Fruit fly (Drosophila melanogaster) whole organism, adult: ENCODE results near the gene CG14106.

Source experiments
- CG11617 ChIP-seq: fragments of 200-800 bp; sonication (Bioruptor generic); optimal IDR thresholded peaks from 2 replicates; lab custom pipeline; 2017; ENCODE audit warnings: mild to moderate bottlenecking, missing biosample characterization, missing genetic modification reagents, missing genetic modification characterization
- CG12768 ChIP-seq: fragments of 200-800 bp; sonication (Bioruptor generic); optimal IDR thresholded peaks from 2 replicates; lab custom pipeline; 2017; ENCODE audit warnings: missing biosample characterization, missing genetic modification characterization, mild to moderate bottlenecking, moderate library complexity, missing genetic modification reagents
- CG14711 ChIP-seq: fragments of 200-800 bp; sonication (Bioruptor generic); optimal IDR thresholded peaks from 2 replicates; lab custom pipeline; 2018; ENCODE audit warnings: missing biosample characterization, mild to moderate bottlenecking, missing genetic modification characterization, moderate library complexity
- CG1620 ChIP-seq: fragments of 200-800 bp; sonication (Bioruptor generic); optimal IDR thresholded peaks from 2 replicates; lab custom pipeline; 2016; ENCODE audit warnings: missing biosample characterization, missing genetic modification characterization
- CG33017 ChIP-seq: fragments of 200-800 bp; sonication (Bioruptor generic); optimal IDR thresholded peaks from 2 replicates; lab custom pipeline; 2018; ENCODE audit warnings: missing biosample characterization, mild to moderate bottlenecking, missing genetic modification characterization, moderate library complexity
- CG5204 ChIP-seq: fragments of 200-800 bp; sonication (Bioruptor generic); optimal IDR thresholded peaks from 2 replicates; lab custom pipeline; 2016; ENCODE audit warnings: missing biosample characterization, missing genetic modification characterization
- CG7045 ChIP-seq: fragments of 200-800 bp; sonication (Bioruptor generic); optimal IDR thresholded peaks from 2 replicates; lab custom pipeline; 2017; ENCODE audit warnings: missing biosample characterization, mild to moderate bottlenecking, missing genetic modification characterization
- CG7101 ChIP-seq: fragments of 200-800 bp; sonication (Bioruptor generic); optimal IDR thresholded peaks from 2 replicates; lab custom pipeline; 2018; ENCODE audit warnings: missing biosample characterization, mild to moderate bottlenecking, missing genetic modification characterization, moderate library complexity
- Clk ChIP-seq: fragments of 200-800 bp; sonication (Bioruptor generic); optimal IDR thresholded peaks from 2 replicates; lab custom pipeline; 2017; ENCODE audit warnings: missing biosample characterization, missing genetic modification characterization
- Crg-1 ChIP-seq: fragments of 200-800 bp; sonication (Bioruptor generic); optimal IDR thresholded peaks from 2 replicates; lab custom pipeline; 2016; ENCODE audit warnings: missing biosample characterization, missing genetic modification characterization
- Hr96 ChIP-seq: fragments of 200-800 bp; sonication (Bioruptor generic); optimal IDR thresholded peaks from 2 replicates; lab custom pipeline; 2016; ENCODE audit warnings: missing biosample characterization, missing genetic modification characterization
- Mnt ChIP-seq: fragments of 200-800 bp; sonication (Bioruptor generic); optimal IDR thresholded peaks from 2 replicates; lab custom pipeline; 2016; ENCODE audit warnings: missing biosample characterization, mild to moderate bottlenecking, missing genetic modification characterization
- bab1 ChIP-seq: fragments of 200-800 bp; sonication (Bioruptor generic); optimal IDR thresholded peaks from 3 replicates; lab custom pipeline; 2019; ENCODE audit warnings: missing biosample characterization, mild to moderate bottlenecking, missing genetic modification characterization, moderate library complexity
- cic ChIP-seq: fragments of 200-800 bp; sonication (Bioruptor generic); optimal IDR thresholded peaks from 2 replicates; lab custom pipeline; 2017; ENCODE audit warnings: missing biosample characterization, mild to moderate bottlenecking, missing genetic modification characterization, moderate library complexity
- cnc ChIP-seq, 2 experiments: fragments of >200 bp; optimal IDR thresholded peaks; 2 replicates each; lab custom pipeline; 2017
- kay ChIP-seq: fragments of 200-800 bp; sonication (Bioruptor generic); peaks from one replicate; lab custom pipeline; 2016; ENCODE audit warnings: missing biosample characterization, missing genetic modification characterization, borderline replicate concordance
- ovo ChIP-seq: fragments of 200-800 bp; sonication (Bioruptor generic); optimal IDR thresholded peaks from 2 replicates; lab custom pipeline; 2016; ENCODE audit warnings: missing biosample characterization, missing genetic modification characterization
- pad ChIP-seq: fragments of 200-800 bp; sonication (Bioruptor generic); optimal IDR thresholded peaks from 3 replicates; lab custom pipeline; 2017; ENCODE audit warnings: missing biosample characterization, missing genetic modification characterization, mild to moderate bottlenecking, moderate library complexity, missing genetic modification reagents
- tj ChIP-seq: fragments of 200-800 bp; sonication (Bioruptor generic); optimal IDR thresholded peaks from 3 replicates; lab custom pipeline; 2017; ENCODE audit warnings: missing biosample characterization, mild to moderate bottlenecking, missing genetic modification characterization, moderate library complexity
- toe ChIP-seq: fragments of 200-800 bp; sonication (Bioruptor generic); optimal IDR thresholded peaks from 2 replicates; lab custom pipeline; 2016; ENCODE audit warnings: missing biosample characterization, missing genetic modification characterization

The CG14106 gene

DNA sequence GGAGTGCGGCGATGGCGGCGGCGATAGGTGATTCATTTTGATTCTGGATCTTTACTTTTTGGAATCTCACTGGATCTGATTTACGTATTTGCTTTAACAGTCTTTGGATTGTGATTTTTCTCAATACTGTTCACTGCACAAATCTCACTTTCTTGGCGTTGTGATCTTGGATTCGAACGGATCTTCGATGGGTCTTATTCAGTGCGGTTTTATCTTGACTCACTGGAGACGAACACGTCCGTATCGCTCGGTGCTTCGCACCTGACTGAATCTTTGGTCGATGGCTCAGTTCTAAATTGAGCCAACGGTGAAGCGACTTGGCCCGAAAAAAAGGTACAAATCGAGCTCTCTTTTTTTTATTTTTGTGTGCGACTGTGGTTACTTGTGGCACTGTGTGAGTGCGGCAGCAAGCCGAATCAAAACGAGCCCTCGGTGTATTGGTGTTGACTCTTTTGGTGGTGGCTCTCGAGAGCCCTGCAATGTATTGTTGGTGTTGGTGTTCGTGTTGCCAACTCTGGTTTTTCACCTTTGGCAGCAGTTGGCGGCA, 24.5 kb downstream of the CG14106 start, which contains the start of gene sens:
sens (minus strand) TSS at position 254 of the 547 bp plus-strand sequence.
- TF ChIP-seq kay (GFP tag; lab: Kevin White, UChicago) (no peak), CG11617 (GFP tag; lab: Kevin White, UChicago) (no peak), Hr96 (GFP tag; lab: Kevin White, UChicago) (no peak), cnc (optimal IDR thresholded peaks at IDR 0.05; lab: Kevin White, UChicago) (no peak), CG7045 (no peak), bab1 (GFP tag; lab: Kevin White, UChicago) (no peak), CG14711 (tag; lab: Kevin White, UChicago) (no peak), CG33017 (tag; lab: Kevin White, UChicago) (no peak), Crg-1 (GFP tag; lab: Kevin White, UChicago) (no peak), CG12768 (GFP tag; lab: Kevin White, UChicago) (no peak), toe (GFP tag; lab: Kevin White, UChicago) (no peak), CG1620 (GFP tag; lab: Kevin White, UChicago) (no peak), Clk (GFP tag; lab: Kevin White, UChicago) (no peak), CG5204 (no peak), ovo (GFP tag; lab: Kevin White, UChicago) (no peak), pad (no peak)

- no peak for TF ChIP-seq pad
- TF ChIP-seq Mnt (GFP tag; lab: Kevin White, UChicago) = no peak
- TF ChIP-seq CG5204 = no peak
- TF ChIP-seq cic (GFP tag; lab: Kevin White, UChicago) = no peak
- no peak for TF ChIP-seq cnc (optimal IDR thresholded peaks at IDR 0.05; lab: Kevin White, UChicago)
- no peak for TF ChIP-seq CG12768 (GFP tag; lab: Kevin White, UChicago)
- TF ChIP-seq tj = no peak
- TF ChIP-seq toe (GFP tag; lab: Kevin White, UChicago) = no peak
- TF ChIP-seq CG7045 = no peak
- TF ChIP-seq bab1 (GFP tag; lab: Kevin White, UChicago) = no peak
- no peak for TF ChIP-seq CG14711 (tag; lab: Kevin White, UChicago)
- no peak for TF ChIP-seq Clk (GFP tag; lab: Kevin White, UChicago)
- TF ChIP-seq CG7101 (tag; lab: Kevin White, UChicago) = no peak
- no peak for TF ChIP-seq kay (GFP tag; lab: Kevin White, UChicago)
- TF ChIP-seq CG1620 (GFP tag; lab: Kevin White, UChicago) = no peak
- no peak for TF ChIP-seq CG33017 (tag; lab: Kevin White, UChicago)
- no peak for TF ChIP-seq Crg-1 (GFP tag; lab: Kevin White, UChicago)
Measured at dm6 chr3L:13397656-13398055, 27.8 kb downstream of the CG14106 start.

- no peak for TF ChIP-seq CG33017 (tag; lab: Kevin White, UChicago)
- TF ChIP-seq Hr96 (GFP tag; lab: Kevin White, UChicago) = no peak
Measured at dm6 chr3L:13393538-13393937, 31.9 kb downstream of the CG14106 start.

DNA sequence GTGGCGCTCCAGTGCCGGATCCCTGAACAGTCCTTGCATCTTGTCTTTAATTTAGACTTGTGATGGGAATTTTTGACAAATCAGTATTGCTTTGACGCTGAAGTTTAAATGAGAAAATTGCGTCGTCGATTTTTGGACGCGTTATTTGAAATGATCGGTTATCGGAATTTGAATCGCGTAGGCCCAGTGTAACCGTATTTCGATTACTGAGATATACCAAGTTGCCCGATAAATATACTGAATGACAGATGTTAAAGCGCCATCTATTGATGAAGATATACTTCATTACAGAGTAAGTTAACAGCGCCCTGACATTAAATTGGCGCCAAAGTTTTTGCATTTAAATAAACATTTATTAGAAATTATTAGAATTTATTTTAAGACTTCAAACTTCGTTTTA, 35.6 kb downstream of the CG14106 start, which contains the start of gene Poc1:
Poc1 (minus strand) TSS at position 173 of the 400 bp plus-strand sequence.
- TF ChIP-seq Hr96 (GFP tag; lab: Kevin White, UChicago) = no peak
- no peak for TF ChIP-seq CG14711 (tag; lab: Kevin White, UChicago)
- no peak for TF ChIP-seq cnc (optimal IDR thresholded peaks at IDR 0.05; lab: Kevin White, UChicago)
- TF ChIP-seq toe (GFP tag; lab: Kevin White, UChicago) = no peak
- TF ChIP-seq bab1 (GFP tag; lab: Kevin White, UChicago) = no peak
- TF ChIP-seq pad = no peak
- no peak for TF ChIP-seq CG33017 (tag; lab: Kevin White, UChicago)
- no peak for TF ChIP-seq tj
- no peak for TF ChIP-seq Mnt (GFP tag; lab: Kevin White, UChicago)
- no peak for TF ChIP-seq CG7045
- TF ChIP-seq Crg-1 (GFP tag; lab: Kevin White, UChicago) = no peak
- TF ChIP-seq CG12768 (GFP tag; lab: Kevin White, UChicago) = no peak
- TF ChIP-seq kay (GFP tag; lab: Kevin White, UChicago) = no peak

dm6 chr3L:13387608-13388007, 37.9 kb downstream of the CG14106 start, which contains the start of gene CG10171:
CG10171 (minus strand) TSS chr3L:13387907.
- TF ChIP-seq CG1620 (GFP tag; lab: Kevin White, UChicago) = no peak
- no peak for TF ChIP-seq toe (GFP tag; lab: Kevin White, UChicago)
- no peak for TF ChIP-seq cnc (optimal IDR thresholded peaks at IDR 0.05; lab: Kevin White, UChicago)
- no peak for TF ChIP-seq CG14711 (tag; lab: Kevin White, UChicago)
- TF ChIP-seq kay (GFP tag; lab: Kevin White, UChicago) = no peak
- no peak for TF ChIP-seq Mnt (GFP tag; lab: Kevin White, UChicago)
- no peak for TF ChIP-seq CG5204
- TF ChIP-seq ovo (GFP tag; lab: Kevin White, UChicago) = no peak
- no peak for TF ChIP-seq CG7045
- no peak for TF ChIP-seq tj
- no peak for TF ChIP-seq CG12768 (GFP tag; lab: Kevin White, UChicago)
- TF ChIP-seq Clk (GFP tag; lab: Kevin White, UChicago) = no peak

- TF ChIP-seq tj (no peak), CG1620 (GFP tag; lab: Kevin White, UChicago) (no peak), toe (GFP tag; lab: Kevin White, UChicago) (no peak), bab1 (GFP tag; lab: Kevin White, UChicago) (no peak), Mnt (GFP tag; lab: Kevin White, UChicago) (no peak), Crg-1 (GFP tag; lab: Kevin White, UChicago) (no peak), CG33017 (tag; lab: Kevin White, UChicago) (no peak), ovo (GFP tag; lab: Kevin White, UChicago) (no peak), pad (no peak), CG7101 (tag; lab: Kevin White, UChicago) (no peak), cic (GFP tag; lab: Kevin White, UChicago) (no peak), CG11617 (GFP tag; lab: Kevin White, UChicago) (no peak), Hr96 (GFP tag; lab: Kevin White, UChicago) (no peak), Clk (GFP tag; lab: Kevin White, UChicago) (no peak), cnc (optimal IDR thresholded peaks at IDR 0.05; lab: Kevin White, UChicago) (no peak), CG5204 (no peak), kay (GFP tag; lab: Kevin White, UChicago) (no peak)
Measured at dm6 chr3L:13384489-13384888, 41.0 kb downstream of the CG14106 start, which contains the start of gene CG14110. CG14110 (plus strand) TSS chr3L:13384789.
